Worm (Caenorhabditis elegans): Measurements from ENCODE around the gene mif-1.

Gene mif-1

DNA sequence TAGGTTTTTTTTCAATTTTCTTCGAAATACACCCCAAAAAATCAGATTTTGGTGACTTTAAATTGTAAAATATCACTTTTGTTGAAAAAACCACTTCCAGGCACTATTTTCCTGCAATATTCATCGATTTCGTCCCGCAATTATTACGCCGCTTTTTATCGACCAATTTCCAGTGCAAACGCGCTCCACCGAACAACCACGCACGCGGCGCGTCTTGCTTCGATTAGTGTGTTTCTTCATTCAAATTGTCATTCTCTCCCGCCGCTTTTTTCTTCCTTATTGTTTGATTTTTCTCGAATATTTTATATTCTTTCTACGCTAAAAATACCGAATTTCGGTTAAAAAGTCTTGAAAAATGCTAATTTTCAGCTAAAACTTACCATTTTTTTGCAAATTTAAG lies 22.3 kb upstream of the mif-1 start (continued):
- no peak for TF ChIP-seq Y116A8C.19 (tag; optimal IDR thresholded peaks at IDR 0.05; ENCODE audit: borderline replicate concordance)
- peak; percentile 61 to 90 for TF ChIP-seq lsy-2 (tag; optimal IDR thresholded peaks at IDR 0.05)
- no peak for TF ChIP-seq jun-1 (tag; optimal IDR thresholded peaks at IDR 0.05)
- TF ChIP-seq ama-1 (optimal IDR thresholded peaks at IDR 0.05): no peak
- TF ChIP-seq pqm-1 (tag; optimal IDR thresholded peaks at IDR 0.05): no peak
- TF ChIP-seq nhr-11 (tag; optimal IDR thresholded peaks at IDR 0.05): no peak
- no peak for TF ChIP-seq ets-5 (GFP tag; IDR thresholded peaks at IDR 0.05)
- peak; percentile 72 for TF ChIP-seq vab-15 (tag; optimal IDR thresholded peaks at IDR 0.05)
- peak; percentile 55 for TF ChIP-seq dsc-1 (tag; optimal IDR thresholded peaks at IDR 0.05)
- no peak for TF ChIP-seq sptf-1 (tag; optimal IDR thresholded peaks at IDR 0.05)
- TF ChIP-seq zip-4 (GFP tag; optimal IDR thresholded peaks at IDR 0.05): no peak
- no peak for TF ChIP-seq nhr-84 (tag; optimal IDR thresholded peaks at IDR 0.05)
- peak; percentile 38 for TF ChIP-seq swsn-7 (tag; optimal IDR thresholded peaks at IDR 0.05)
- no peak for TF ChIP-seq C34B4.2 (tag; optimal IDR thresholded peaks at IDR 0.05)
- peak; percentile 78 for TF ChIP-seq lin-14 (GFP tag; optimal IDR thresholded peaks at IDR 0.05)
- TF ChIP-seq unc-130 (tag; optimal IDR thresholded peaks at IDR 0.05): peak; percentile 84
- no peak for TF ChIP-seq nhr-237 (tag; optimal IDR thresholded peaks at IDR 0.05)
- TF ChIP-seq C04F5.9 (tag; optimal IDR thresholded peaks at IDR 0.05): no peak
- peak; percentile 47 for TF ChIP-seq xbp-1 (tag; optimal IDR thresholded peaks at IDR 0.05)
- TF ChIP-seq blmp-1 (tag; optimal IDR thresholded peaks at IDR 0.05): peak; percentile 65
- TF ChIP-seq fkh-10 (GFP tag; optimal IDR thresholded peaks at IDR 0.05): no peak
- peak; percentile 75 for TF ChIP-seq fkh-8 (tag; optimal IDR thresholded peaks at IDR 0.05)
- TF ChIP-seq alr-1 (tag; optimal IDR thresholded peaks at IDR 0.05; ENCODE audit: borderline replicate concordance): no peak
- no peak for TF ChIP-seq ceh-8 (GFP tag; optimal IDR thresholded peaks at IDR 0.05)
- TF ChIP-seq mab-9 (GFP tag; IDR thresholded peaks at IDR 0.05): no peak
- TF ChIP-seq lir-3 (tag; optimal IDR thresholded peaks at IDR 0.05; ENCODE audit: poor library complexity): no peak
- TF ChIP-seq efl-1 (optimal IDR thresholded peaks at IDR 0.05): peak; percentile 52 to 71
- TF ChIP-seq efl-1 (GFP tag; optimal IDR thresholded peaks at IDR 0.05 in 1 of 2): peak; percentile 74 to 96
- no peak for TF ChIP-seq unc-62 (GFP tag; optimal IDR thresholded peaks at IDR 0.05)
- peak; percentile 76 for TF ChIP-seq lin-15B (tag; optimal IDR thresholded peaks at IDR 0.05)
- no peak for TF ChIP-seq nhr-12 (tag; optimal IDR thresholded peaks at IDR 0.05)
- peak; percentile 42 for TF ChIP-seq snpc-4 (tag; optimal IDR thresholded peaks at IDR 0.05)
- TF ChIP-seq lin-39 (tag; optimal IDR thresholded peaks at IDR 0.05): no peak
- TF ChIP-seq snu-23 (GFP tag; optimal IDR thresholded peaks at IDR 0.05): peak; percentile 58
- no peak; the same call in 1 of the 2 replicates for TF ChIP-seq ceh-88 (GFP tag; IDR thresholded peaks at IDR 0.05)
- TF ChIP-seq hpl-2 (GFP tag; optimal IDR thresholded peaks at IDR 0.05): no peak
- no peak for TF ChIP-seq nhr-28 (tag; optimal IDR thresholded peaks at IDR 0.05)
- no peak for TF ChIP-seq hlh-4 (tag; optimal IDR thresholded peaks at IDR 0.05)
- TF ChIP-seq mdl-1 (tag; optimal IDR thresholded peaks at IDR 0.05): peak in 1 of 2 experiments; percentile 88
- no peak for TF ChIP-seq hlh-17 (GFP tag; optimal IDR thresholded peaks at IDR 0.05; ENCODE audit: borderline replicate concordance)
- no peak for TF ChIP-seq aha-1 (tag; optimal IDR thresholded peaks at IDR 0.05)
- no peak for TF ChIP-seq ces-1 (GFP tag; optimal IDR thresholded peaks at IDR 0.05)
- no peak for TF ChIP-seq efl-3 (GFP tag; optimal IDR thresholded peaks at IDR 0.05)
- peak; percentile 40 for TF ChIP-seq lin-13 (GFP tag; optimal IDR thresholded peaks at IDR 0.05)
- TF ChIP-seq nhr-76 (tag; optimal IDR thresholded peaks at IDR 0.05): no peak
- TF ChIP-seq sox-4 (tag; optimal IDR thresholded peaks at IDR 0.05): no peak
- peak; percentile 58 for TF ChIP-seq nhr-71 (tag; optimal IDR thresholded peaks at IDR 0.05)
- no peak; the same call in 1 of the 2 replicates for TF ChIP-seq unc-98 (GFP tag; IDR thresholded peaks at IDR 0.05)
- no peak for TF ChIP-seq elt-2 (tag; optimal IDR thresholded peaks at IDR 0.05)
- TF ChIP-seq pag-3 (tag; optimal IDR thresholded peaks at IDR 0.05; ENCODE audit: borderline replicate concordance, insufficient read depth): no peak
- TF ChIP-seq fkh-4 (tag; optimal IDR thresholded peaks at IDR 0.05; ENCODE audit: borderline replicate concordance): no peak
- TF ChIP-seq nhr-90 (tag; optimal IDR thresholded peaks at IDR 0.05; ENCODE audit: poor library complexity): peak; percentile 16
- TF ChIP-seq ceh-90 (tag; optimal IDR thresholded peaks at IDR 0.05): no peak
- no peak for TF ChIP-seq ztf-11 (tag; optimal IDR thresholded peaks at IDR 0.05)

Measured in whole organism, L1 larva.